Fruit fly (Drosophila melanogaster) whole organism, adult: Measurements from ENCODE around the gene mtg.

ENCODE experiments used
- CG11617 ChIP-seq: fragments of 200-800 bp; sonication (Bioruptor generic); optimal IDR thresholded peaks from 2 replicates; lab custom pipeline; 2017; ENCODE audit warnings: mild to moderate bottlenecking, missing biosample characterization, missing genetic modification reagents, missing genetic modification characterization
- CG12768 ChIP-seq: fragments of 200-800 bp; sonication (Bioruptor generic); optimal IDR thresholded peaks from 2 replicates; lab custom pipeline; 2017; ENCODE audit warnings: missing biosample characterization, missing genetic modification characterization, mild to moderate bottlenecking, moderate library complexity, missing genetic modification reagents
- CG33017 ChIP-seq: fragments of 200-800 bp; sonication (Bioruptor generic); optimal IDR thresholded peaks from 2 replicates; lab custom pipeline; 2018; ENCODE audit warnings: missing biosample characterization, mild to moderate bottlenecking, missing genetic modification characterization, moderate library complexity
- CG7045 ChIP-seq: fragments of 200-800 bp; sonication (Bioruptor generic); optimal IDR thresholded peaks from 2 replicates; lab custom pipeline; 2017; ENCODE audit warnings: missing biosample characterization, mild to moderate bottlenecking, missing genetic modification characterization
- CG7101 ChIP-seq: fragments of 200-800 bp; sonication (Bioruptor generic); optimal IDR thresholded peaks from 2 replicates; lab custom pipeline; 2018; ENCODE audit warnings: missing biosample characterization, mild to moderate bottlenecking, missing genetic modification characterization, moderate library complexity
- Clk ChIP-seq: fragments of 200-800 bp; sonication (Bioruptor generic); optimal IDR thresholded peaks from 2 replicates; lab custom pipeline; 2017; ENCODE audit warnings: missing biosample characterization, missing genetic modification characterization
- Hr96 ChIP-seq: fragments of 200-800 bp; sonication (Bioruptor generic); optimal IDR thresholded peaks from 2 replicates; lab custom pipeline; 2016; ENCODE audit warnings: missing biosample characterization, missing genetic modification characterization
- Mnt ChIP-seq: fragments of 200-800 bp; sonication (Bioruptor generic); optimal IDR thresholded peaks from 2 replicates; lab custom pipeline; 2016; ENCODE audit warnings: missing biosample characterization, mild to moderate bottlenecking, missing genetic modification characterization
- bab1 ChIP-seq: fragments of 200-800 bp; sonication (Bioruptor generic); optimal IDR thresholded peaks from 3 replicates; lab custom pipeline; 2019; ENCODE audit warnings: missing biosample characterization, mild to moderate bottlenecking, missing genetic modification characterization, moderate library complexity
- cnc ChIP-seq, 2 experiments: fragments of >200 bp; optimal IDR thresholded peaks; 2 replicates each; lab custom pipeline; 2017
- kay ChIP-seq: fragments of 200-800 bp; sonication (Bioruptor generic); peaks from one replicate; lab custom pipeline; 2016; ENCODE audit warnings: missing biosample characterization, missing genetic modification characterization, borderline replicate concordance
- ovo ChIP-seq: fragments of 200-800 bp; sonication (Bioruptor generic); optimal IDR thresholded peaks from 2 replicates; lab custom pipeline; 2016; ENCODE audit warnings: missing biosample characterization, missing genetic modification characterization

dm6 chr3R:8233864-8234263, 16.4 kb upstream of the mtg start:
- TF ChIP-seq kay (GFP tag; lab: Kevin White, UChicago) (no peak), Clk (GFP tag; lab: Kevin White, UChicago) (no peak), ovo (no peak), CG7045 (GFP tag; lab: Kevin White, UChicago) (no peak), CG11617 (GFP tag; lab: Kevin White, UChicago) (no peak), Mnt (GFP tag; lab: Kevin White, UChicago) (no peak), CG12768 (GFP tag; lab: Kevin White, UChicago) (no peak), cnc (optimal IDR thresholded peaks at IDR 0.05; lab: Kevin White, UChicago) (no peak), CG7101 (tag; lab: Kevin White, UChicago) (no peak), Hr96 (GFP tag; lab: Kevin White, UChicago) (no peak), CG33017 (tag; lab: Kevin White, UChicago) (no peak), bab1 (no peak)
